Worm (Caenorhabditis elegans) whole organism, late embryonic: Measurements from ENCODE around the gene ZC513.3.
A peak's percentile ranks its signal among the peaks of the same experiment; 100 is the strongest.

Source experiments
- C08G9.2 ChIP-seq: sonication (generic microtip); optimal IDR thresholded peaks from 2 replicates; lab custom pipeline; 2016; ENCODE audit warnings: mild to moderate bottlenecking, missing genetic modification characterization, moderate library complexity, missing compliant biosample characterization
- F13H6.1 ChIP-seq: sonication (generic microtip); optimal IDR thresholded peaks from 2 replicates; lab custom pipeline; 2016; ENCODE audit warnings: missing genetic modification characterization, missing compliant biosample characterization
- K02D7.2 ChIP-seq: sonication (generic microtip); optimal IDR thresholded peaks from 2 replicates; lab custom pipeline; 2017; ENCODE audit warnings: mild to moderate bottlenecking, missing genetic modification characterization, missing compliant biosample characterization
- K09A11.1 ChIP-seq: sonication (generic microtip); optimal IDR thresholded peaks from 2 replicates; lab custom pipeline; 2017; ENCODE audit warnings: antibody characterized with exemption, mild to moderate bottlenecking, missing genetic modification characterization, missing compliant biosample characterization; ENCODE audit not compliant: insufficient read depth
- T23F11.4 ChIP-seq: fragments of 200-800 bp; sonication (Bioruptor generic); optimal IDR thresholded peaks from 2 replicates; lab custom pipeline; 2018; ENCODE audit warnings: mild to moderate bottlenecking, missing genetic modification characterization, missing compliant biosample characterization
- Y22D7AL.16 ChIP-seq: sonication (generic microtip); optimal IDR thresholded peaks from 2 replicates; lab custom pipeline; 2016; ENCODE audit warnings: missing genetic modification characterization, missing compliant biosample characterization
- ama-1 ChIP-seq: fragments of 150-350 bp; optimal IDR thresholded peaks from 2 replicates; lab custom pipeline; 2014
- ceh-18 ChIP-seq: sonication (generic microtip); optimal IDR thresholded peaks from 2 replicates; lab custom pipeline; 2016; ENCODE audit warnings: missing genetic modification characterization, missing compliant biosample characterization
- ceh-2 ChIP-seq: sonication (generic microtip); optimal IDR thresholded peaks from 2 replicates; lab custom pipeline; 2016; ENCODE audit warnings: missing genotype, missing genetic modification characterization, missing compliant biosample characterization
- ceh-24 ChIP-seq: sonication (generic microtip); optimal IDR thresholded peaks from 2 replicates; lab custom pipeline; 2016; ENCODE audit warnings: mild to moderate bottlenecking, missing genetic modification characterization, missing compliant biosample characterization
- ceh-30 ChIP-seq: fragments of 150-350 bp; optimal IDR thresholded peaks from 2 replicates; lab custom pipeline; 2014; ENCODE audit warnings: missing biosample characterization, missing genetic modification characterization
- ceh-31 ChIP-seq: sonication (generic microtip); optimal IDR thresholded peaks from 2 replicates; lab custom pipeline; 2016; ENCODE audit warnings: missing genetic modification characterization, missing compliant biosample characterization
- ceh-34 ChIP-seq: sonication (generic microtip); optimal IDR thresholded peaks from 2 replicates; lab custom pipeline; 2016; ENCODE audit warnings: mild to moderate bottlenecking, missing genetic modification characterization, missing compliant biosample characterization
- ceh-48 ChIP-seq: sonication (generic microtip); optimal IDR thresholded peaks from 2 replicates; lab custom pipeline; 2016; ENCODE audit warnings: missing genetic modification characterization, inconsistent platforms, missing compliant biosample characterization
- dve-1 ChIP-seq: sonication (generic microtip); optimal IDR thresholded peaks from 2 replicates; lab custom pipeline; 2017; ENCODE audit warnings: antibody characterized with exemption, mild to moderate bottlenecking, missing genetic modification characterization, missing compliant biosample characterization
- elt-4 ChIP-seq: sonication (generic microtip); optimal IDR thresholded peaks from 2 replicates; lab custom pipeline; 2016; ENCODE audit warnings: missing genetic modification characterization, missing compliant biosample characterization
- fkh-10 ChIP-seq: fragments of 150-350 bp; optimal IDR thresholded peaks from 2 replicates; lab custom pipeline; 2014; ENCODE audit warnings: missing biosample characterization, missing genetic modification reagents, missing genetic modification characterization
- fkh-6 ChIP-seq: sonication (generic microtip); optimal IDR thresholded peaks from 2 replicates; lab custom pipeline; 2016; ENCODE audit warnings: missing genetic modification characterization, missing compliant biosample characterization
- gmeb-2 ChIP-seq: sonication (generic microtip); optimal IDR thresholded peaks from 2 replicates; lab custom pipeline; 2016; ENCODE audit warnings: missing genetic modification characterization, inconsistent platforms, missing compliant biosample characterization
- hlh-15 ChIP-seq: sonication (generic microtip); optimal IDR thresholded peaks from 2 replicates; lab custom pipeline; 2016; ENCODE audit warnings: missing genetic modification characterization, missing compliant biosample characterization
- hlh-6 ChIP-seq: sonication (generic microtip); optimal IDR thresholded peaks from 2 replicates; lab custom pipeline; 2016; ENCODE audit warnings: missing genotype, missing genetic modification characterization, missing compliant biosample characterization
- lin-11 ChIP-seq: fragments of 200-800 bp; sonication (Bioruptor generic); optimal IDR thresholded peaks from 2 replicates; lab custom pipeline; 2018; ENCODE audit warnings: mild to moderate bottlenecking, missing genetic modification characterization, missing compliant biosample characterization
- madf-2 ChIP-seq: sonication (generic microtip); optimal IDR thresholded peaks from 2 replicates; lab custom pipeline; 2017; ENCODE audit warnings: missing genetic modification characterization, missing compliant biosample characterization
- nfya-1 ChIP-seq: sonication (generic microtip); optimal IDR thresholded peaks from 2 replicates; lab custom pipeline; 2017; ENCODE audit warnings: missing genetic modification characterization, mild to moderate bottlenecking, missing compliant biosample characterization, antibody characterized with exemption, moderate library complexity
- nhr-11 ChIP-seq: fragments of 150-350 bp; optimal IDR thresholded peaks from 2 replicates; lab custom pipeline; 2014; ENCODE audit warnings: missing biosample characterization, missing genetic modification characterization
- nhr-232 ChIP-seq: sonication (generic microtip); optimal IDR thresholded peaks from 2 replicates; lab custom pipeline; 2016; ENCODE audit warnings: missing genetic modification characterization, missing compliant biosample characterization
- pag-3 ChIP-seq: sonication (generic microtip); optimal IDR thresholded peaks from 2 replicates; lab custom pipeline; 2016; ENCODE audit warnings: missing compliant biosample characterization, missing genetic modification characterization, borderline replicate concordance
- pax-1 ChIP-seq: fragments of 150-350 bp; optimal IDR thresholded peaks from 2 replicates; lab custom pipeline; 2014; ENCODE audit warnings: missing biosample characterization, missing genetic modification characterization
- pha-2 ChIP-seq: sonication (generic microtip); optimal IDR thresholded peaks from 2 replicates; lab custom pipeline; 2017; ENCODE audit warnings: mild to moderate bottlenecking, missing genetic modification characterization, missing compliant biosample characterization
- pha-4 ChIP-seq: fragments of 150-350 bp; optimal IDR thresholded peaks from 2 replicates; lab custom pipeline; 2018; ENCODE audit warnings: missing biosample characterization, missing genetic modification reagents, missing genetic modification characterization
- pqm-1 ChIP-seq: sonication (generic microtip); optimal IDR thresholded peaks from 2 replicates; lab custom pipeline; 2016; ENCODE audit warnings: missing genetic modification characterization, missing compliant biosample characterization
- sox-2 ChIP-seq: fragments of 200-800 bp; sonication (Bioruptor generic); IDR thresholded peaks from 2 replicates; pipeline ENCODE4 v1.3.6; 2022; ENCODE audit warnings: missing genetic modification reagents, missing genetic modification characterization, missing compliant biosample characterization
- sox-4 ChIP-seq: sonication (generic microtip); optimal IDR thresholded peaks from 2 replicates; lab custom pipeline; 2017; ENCODE audit warnings: mild to moderate bottlenecking, missing genetic modification characterization, inconsistent platforms, missing compliant biosample characterization
- syd-9 ChIP-seq: sonication (generic microtip); optimal IDR thresholded peaks from 2 replicates; lab custom pipeline; 2016; ENCODE audit warnings: mild to moderate bottlenecking, missing genetic modification characterization, moderate library complexity, missing compliant biosample characterization
- tbx-2 ChIP-seq: sonication (generic microtip); optimal IDR thresholded peaks from 2 replicates; lab custom pipeline; 2016; ENCODE audit warnings: missing genetic modification characterization, missing compliant biosample characterization
- tbx-7 ChIP-seq: sonication (generic microtip); optimal IDR thresholded peaks from 2 replicates; lab custom pipeline; 2016; ENCODE audit warnings: missing genotype, missing genetic modification characterization, missing compliant biosample characterization
- ttx-3 ChIP-seq: sonication (generic microtip); optimal IDR thresholded peaks from 2 replicates; lab custom pipeline; 2016; ENCODE audit warnings: missing genetic modification reagents, missing genetic modification characterization, missing compliant biosample characterization
- unc-3 ChIP-seq, 2 experiments: fragments of 200-800 bp in 1 of 2; sonication (Bioruptor generic) in 1 of 2; sonication (generic microtip) in 1 of 2; conservative IDR thresholded peaks in 1 of 2; optimal IDR thresholded peaks in 1 of 2; 2 replicates each; pipeline versions ENCODE4 v1.3.6 to Lab custom; 2016 to 2022; ENCODE audit warnings: missing compliant biosample characterization in 2 of 2, missing genetic modification characterization in 2 of 2, missing genetic modification reagents in 1 of 2
- unc-42 ChIP-seq: sonication (generic microtip); optimal IDR thresholded peaks from 2 replicates; lab custom pipeline; 2016; ENCODE audit warnings: missing genotype, missing genetic modification characterization, missing compliant biosample characterization
- unc-55 ChIP-seq: sonication (generic microtip); optimal IDR thresholded peaks from 2 replicates; lab custom pipeline; 2017; ENCODE audit warnings: missing biosample characterization, missing genetic modification reagents, missing genetic modification characterization
- zip-5 ChIP-seq: sonication (generic microtip); optimal IDR thresholded peaks from 2 replicates; lab custom pipeline; 2016; ENCODE audit warnings: missing genetic modification characterization, missing compliant biosample characterization

Gene ZC513.3

ce11 chrV:8031121-8031520 lies 15.7 kb upstream of the ZC513.3 start, which contains the start of gene vars-1:
Gene vars-1, plus strand, starts transcription at chrV:8031411.
- peak; percentile 54 for TF ChIP-seq unc-55 (GFP tag; lab: Kevin White, UChicago)
- no peak for TF ChIP-seq ceh-30 (tag; lab: Kevin White, UChicago)
- TF ChIP-seq unc-42 (tag; lab: Kevin White, UChicago): peak; percentile 35
- no peak for TF ChIP-seq pha-4
- peak; percentile 0 for TF ChIP-seq nfya-1

- no peak for TF ChIP-seq sox-4 (tag; lab: Kevin White, UChicago)
- TF ChIP-seq hlh-15 (tag; lab: Kevin White, UChicago): no peak
- no peak for TF ChIP-seq K02D7.2 (tag; lab: Kevin White, UChicago)
- TF ChIP-seq ceh-34: no peak
- no peak for TF ChIP-seq zip-5 (tag; lab: Kevin White, UChicago)
- TF ChIP-seq ceh-24 (tag; lab: Kevin White, UChicago): no peak
These were observed 12.0 kb upstream of the ZC513.3 start, which contains the start of gene algn-12 for ce11 chrV:8034811-8035210. Gene algn-12, plus strand, starts transcription at chrV:8035111.

- TF ChIP-seq nfya-1 (no peak), Y22D7AL.16 (tag; lab: Kevin White, UChicago) (no peak), lin-11 (no peak), tbx-2 (tag; lab: Kevin White, UChicago) (no peak), fkh-6 (tag; lab: Kevin White, UChicago) (no peak), ceh-31 (tag; lab: Kevin White, UChicago) (no peak), madf-2 (tag; lab: Kevin White, UChicago) (no peak), ceh-48 (tag; lab: Kevin White, UChicago) (no peak), ceh-24 (tag; lab: Kevin White, UChicago) (no peak), ceh-2 (no peak), C08G9.2 (tag; lab: Kevin White, UChicago) (no peak), nhr-11 (no peak)
- TF ChIP-seq, all 69 proteins: peak for 0
These were observed 10.9 kb upstream of the ZC513.3 start, which contains the start of gene ZC513.14 for ce11 chrV:8035947-8036346. Gene ZC513.14, minus strand, starts transcription at chrV:8036047.

ce11 chrV:8039085-8039525 lies 7.7 kb upstream of the ZC513.3 start:
- TF ChIP-seq ceh-2 (no peak), ceh-24 (tag; lab: Kevin White, UChicago) (no peak), ttx-3 (tag; lab: Kevin White, UChicago) (no peak), K02D7.2 (tag; lab: Kevin White, UChicago) (no peak), pqm-1 (tag; lab: Kevin White, UChicago) (no peak), pag-3 (tag; lab: Kevin White, UChicago) (no peak), ceh-30 (tag; lab: Kevin White, UChicago) (no peak), sox-2 (GFP tag; lab: Robert Waterston, UW) (no peak), ama-1 (lab: Kevin White, UChicago) (peak; percentile 75), syd-9 (tag; lab: Kevin White, UChicago) (no peak), gmeb-2 (tag; lab: Kevin White, UChicago) (peak; percentile 19), zip-5 (tag; lab: Kevin White, UChicago) (no peak), pha-2 (no peak)

ce11 chrV:8039606-8040005 lies 7.2 kb upstream of the ZC513.3 start:
- TF ChIP-seq K09A11.1: no peak
- TF ChIP-seq F13H6.1 (tag; lab: Kevin White, UChicago): no peak
- no peak for TF ChIP-seq ceh-31 (tag; lab: Kevin White, UChicago)
- TF ChIP-seq C08G9.2 (tag; lab: Kevin White, UChicago): no peak
- TF ChIP-seq hlh-15 (tag; lab: Kevin White, UChicago): no peak
- no peak for TF ChIP-seq nhr-232 (tag; lab: Kevin White, UChicago)
- no peak for TF ChIP-seq ceh-18 (tag; lab: Kevin White, UChicago)
- TF ChIP-seq nhr-11: no peak
- TF ChIP-seq fkh-10: no peak
- no peak for TF ChIP-seq Y22D7AL.16 (tag; lab: Kevin White, UChicago)
- no peak for TF ChIP-seq pax-1
- TF ChIP-seq dve-1 (tag; lab: Kevin White, UChicago): no peak
- TF ChIP-seq hlh-6 (tag; lab: Kevin White, UChicago): no peak
- TF ChIP-seq sox-2 (GFP tag; lab: Robert Waterston, UW): no peak
- no peak for TF ChIP-seq unc-3 (GFP tag; conservative IDR thresholded peaks at IDR 0.05; lab: Robert Waterston, UW)
- no peak for TF ChIP-seq unc-3 (tag; optimal IDR thresholded peaks at IDR 0.05; lab: Kevin White, UChicago)
- TF ChIP-seq T23F11.4 (GFP tag; lab: Kevin White, UChicago): no peak
- no peak for TF ChIP-seq tbx-7
- no peak for TF ChIP-seq elt-4
- no peak for TF ChIP-seq nfya-1
- no peak for TF ChIP-seq ama-1 (lab: Kevin White, UChicago)
- TF ChIP-seq, all 69 proteins: peak for 0
